Worm (Caenorhabditis elegans) whole organism, L4/young adult: Measurements from ENCODE around the gene clec-50.
"Not testable (repeated sequence)": the region's sequence is repeated elsewhere in the genome, so short reads cannot be mapped to it uniquely, and the experiment has no call there.

Source experiments
- W03F9.2 ChIP-seq: fragments of 150-350 bp; optimal IDR thresholded peaks from 2 replicates; lab custom pipeline; 2014; ENCODE audit warnings: missing biosample characterization, missing genetic modification characterization
- dao-5 ChIP-seq: sonication (generic microtip); optimal IDR thresholded peaks from 2 replicates; lab custom pipeline; 2016; ENCODE audit warnings: missing genotype, missing genetic modification characterization, moderate library complexity, missing compliant biosample characterization
- him-1 ChIP-seq: sonication (generic microtip); optimal IDR thresholded peaks from 2 replicates; lab custom pipeline; 2016; ENCODE audit warnings: missing genotype, missing genetic modification reagents, missing genetic modification characterization, missing compliant biosample characterization

The clec-50 gene

ce11 chrV:19722881-19723280, 32.3 kb downstream of the clec-50 start:
- no peak for TF ChIP-seq dao-5 (tag; lab: Kevin White, UChicago)
- TF ChIP-seq him-1 (tag; lab: Kevin White, UChicago): no peak
- TF ChIP-seq W03F9.2 (tag; lab: Kevin White, UChicago): no peak

- no peak for TF ChIP-seq him-1 (tag; lab: Kevin White, UChicago)
- no peak for TF ChIP-seq W03F9.2 (tag; lab: Kevin White, UChicago)
- no peak for TF ChIP-seq dao-5 (tag; lab: Kevin White, UChicago)
Measured at ce11 chrV:19719253-19719652, 35.9 kb downstream of the clec-50 start, which contains the start of gene Y116F11A.6. TSS of gene Y116F11A.6 (plus strand) at chrV:19719553.

ce11 chrV:19718660-19719059, 36.5 kb downstream of the clec-50 start:
- TF ChIP-seq dao-5 (tag; lab: Kevin White, UChicago) (no peak), W03F9.2 (tag; lab: Kevin White, UChicago) (no peak), him-1 (tag; lab: Kevin White, UChicago) (no peak)

ce11 chrV:19717933-19718332, 37.2 kb downstream of the clec-50 start:
- TF ChIP-seq dao-5 (tag; lab: Kevin White, UChicago) (no peak), him-1 (tag; lab: Kevin White, UChicago) (no peak), W03F9.2 (tag; lab: Kevin White, UChicago) (no peak)

ce11 chrV:19715847-19716246, 39.3 kb downstream of the clec-50 start, which contains the start of gene Y43F8C.17:
TSS of gene Y43F8C.17 (plus strand) at chrV:19716147.
- TF ChIP-seq dao-5 (tag; lab: Kevin White, UChicago) (no peak), W03F9.2 (tag; lab: Kevin White, UChicago) (no peak), him-1 (tag; lab: Kevin White, UChicago) (no peak)

ce11 chrV:19715419-19715818, 39.7 kb downstream of the clec-50 start, which contains the start of gene Y43F8C.16:
TSS of gene Y43F8C.16 (minus strand) at chrV:19715519.
- no peak for TF ChIP-seq him-1 (tag; lab: Kevin White, UChicago)
- TF ChIP-seq dao-5 (tag; lab: Kevin White, UChicago): no peak
- TF ChIP-seq W03F9.2 (tag; lab: Kevin White, UChicago): no peak

- TF ChIP-seq W03F9.2, him-1, dao-5 (tag; lab: Kevin White, UChicago): not testable (repeated sequence)
Measured at ce11 chrV:19711646-19712045, 43.5 kb downstream of the clec-50 start, which contains the start of gene Y43F8C.23. TSS of gene Y43F8C.23 (minus strand) at chrV:19711746.

ce11 chrV:19710514-19710913, 44.7 kb downstream of the clec-50 start, which contains the start of gene Y43F8C.15:
TSS of gene Y43F8C.15 (minus strand) at chrV:19710614.
- TF ChIP-seq dao-5, W03F9.2, him-1 (tag; lab: Kevin White, UChicago): not testable (repeated sequence)

ce11 chrV:19708849-19709248, 46.3 kb downstream of the clec-50 start, which contains the start of gene srv-3:
TSS of gene srv-3 (minus strand) at chrV:19708949.
- TF ChIP-seq W03F9.2 (tag; lab: Kevin White, UChicago): no peak
- TF ChIP-seq him-1 (tag; lab: Kevin White, UChicago): no peak
- no peak for TF ChIP-seq dao-5 (tag; lab: Kevin White, UChicago)
